Worm (Caenorhabditis elegans) whole organism, L2 larva: Measurements from ENCODE around the gene unc-2.

Experiments used
- R02D3.7 ChIP-seq: fragments of 150-350 bp; optimal IDR thresholded peaks from 2 replicates; lab custom pipeline; 2014; ENCODE audit warnings: missing biosample characterization, missing genetic modification characterization
- aly-2 ChIP-seq: fragments of 150-350 bp; optimal IDR thresholded peaks from 2 replicates; lab custom pipeline; 2014; ENCODE audit warnings: missing biosample characterization, missing genetic modification characterization
- lin-13 ChIP-seq: fragments of 150-350 bp; optimal IDR thresholded peaks from 2 replicates; lab custom pipeline; 2014; ENCODE audit warnings: missing biosample characterization, missing genetic modification reagents, missing genetic modification characterization
- sma-3 ChIP-seq: sonication (generic microtip); optimal IDR thresholded peaks from 2 replicates; lab custom pipeline; 2016; ENCODE audit warnings: missing genetic modification reagents, missing genetic modification characterization, missing compliant biosample characterization
- snpc-4 ChIP-seq: fragments of 150-350 bp; optimal IDR thresholded peaks from 2 replicates; lab custom pipeline; 2014; ENCODE audit warnings: missing biosample characterization, missing genetic modification characterization
- unc-55 ChIP-seq: fragments of 150-350 bp; sonication (generic microtip); optimal IDR thresholded peaks from 3 replicates; lab custom pipeline; 2014; ENCODE audit warnings: missing biosample characterization, missing genetic modification reagents, missing genetic modification characterization
- unc-62 ChIP-seq: fragments of 150-350 bp; optimal IDR thresholded peaks from 2 replicates; lab custom pipeline; 2014; ENCODE audit warnings: missing biosample characterization, missing genetic modification reagents, missing genetic modification characterization
- ztf-11 ChIP-seq: sonication (generic microtip); optimal IDR thresholded peaks from 2 replicates; lab custom pipeline; 2017; ENCODE audit warnings: missing biosample characterization, missing genetic modification characterization

DNA sequence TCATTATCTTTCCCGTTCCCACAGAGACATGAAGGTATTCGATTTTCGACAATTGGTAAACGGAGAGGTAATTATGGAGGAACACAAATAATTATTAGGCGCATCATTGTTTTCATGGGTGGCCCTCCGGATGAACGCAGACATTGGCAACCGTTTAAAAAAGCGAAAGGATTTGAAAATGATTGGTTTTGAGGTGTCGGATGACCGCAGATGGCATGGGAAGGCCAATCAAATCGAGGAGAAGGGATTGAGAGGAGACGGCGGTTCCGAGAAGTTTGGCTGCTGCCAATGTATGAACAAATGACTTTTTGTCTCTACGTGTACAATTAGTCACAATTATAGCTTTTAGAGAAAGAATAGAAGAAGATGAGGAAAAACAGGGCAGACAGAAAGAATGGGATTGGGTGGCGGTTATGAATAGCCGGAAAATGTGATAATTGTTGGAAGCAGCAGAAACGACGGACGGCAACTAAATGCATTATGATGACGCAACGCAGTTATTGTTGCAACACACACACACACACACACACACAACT lies 55.8 kb downstream of the unc-2 start:
- TF ChIP-seq unc-62 (GFP tag; lab: Kevin White, UChicago) = no peak
- no peak for TF ChIP-seq unc-55 (GFP tag; lab: Kevin White, UChicago)
- TF ChIP-seq R02D3.7 (tag; lab: Kevin White, UChicago) = no peak
- no peak for TF ChIP-seq sma-3 (GFP tag; lab: Kevin White, UChicago)
- no peak for TF ChIP-seq snpc-4 (tag; lab: Kevin White, UChicago)
- no peak for TF ChIP-seq ztf-11 (tag; lab: Kevin White, UChicago)
- no peak for TF ChIP-seq aly-2 (tag; lab: Kevin White, UChicago)
- no peak for TF ChIP-seq lin-13
